Fruit fly (Drosophila melanogaster): ENCODE results near the gene CG12268.

Gene CG12268

DNA sequence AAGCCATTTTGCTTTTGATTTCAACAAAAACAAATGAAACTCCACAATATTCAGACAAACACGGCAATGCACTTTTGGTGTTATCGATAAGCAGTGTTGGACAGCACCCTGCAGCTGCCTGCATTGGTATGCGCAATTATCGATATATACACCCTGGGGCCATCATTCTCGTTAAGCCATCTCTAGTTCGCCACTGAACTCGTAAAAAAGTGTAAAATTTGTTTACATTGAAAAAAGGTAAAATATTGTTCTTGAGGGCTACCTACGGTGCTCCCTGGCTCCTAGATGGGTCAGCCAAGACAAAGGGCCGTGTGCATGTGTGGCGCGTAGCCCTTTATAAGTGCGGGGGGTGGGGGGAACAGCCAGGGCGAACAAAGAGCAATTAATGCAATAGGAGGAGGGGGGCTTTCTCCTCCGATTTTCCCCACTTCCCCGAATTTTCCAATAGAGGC is 38.3 kb upstream of the CG12268 start, which contains the start of the genes CG13603 and CG5902 (continued):
- peak; percentile 47 for TF ChIP-seq Myb (GFP tag; optimal IDR thresholded peaks at IDR 0.05)
- no peak for TF ChIP-seq sima (GFP tag; optimal IDR thresholded peaks at IDR 0.05)
- TF ChIP-seq CG7357 (GFP tag; IDR thresholded peaks at IDR 0.05) = no peak
- peak; percentile 86 for TF ChIP-seq pzg (GFP tag; optimal IDR thresholded peaks at IDR 0.05)
- peak; percentile 29 for TF ChIP-seq CG12236 (GFP tag; optimal IDR thresholded peaks at IDR 0.05)
- no peak for TF ChIP-seq Doc2 (GFP tag; IDR thresholded peaks at IDR 0.05)
- TF ChIP-seq trem (tag; optimal IDR thresholded peaks at IDR 0.05) = peak; percentile 34
- TF ChIP-seq CG14965 (GFP tag; optimal IDR thresholded peaks at IDR 0.05; ENCODE audit: borderline replicate concordance) = no peak
- TF ChIP-seq CG13624 (GFP tag; optimal IDR thresholded peaks at IDR 0.05) = peak; percentile 86
- TF ChIP-seq CG34376 (GFP tag; optimal IDR thresholded peaks at IDR 0.05) = no peak
- peak; percentile 59 for TF ChIP-seq Hsf (GFP tag; optimal IDR thresholded peaks at IDR 0.05)
- TF ChIP-seq CG10462 (GFP tag; optimal IDR thresholded peaks at IDR 0.05) = no peak
- TF ChIP-seq CG17359 (tag; optimal IDR thresholded peaks at IDR 0.05) = peak; percentile 36
- no peak for TF ChIP-seq tup (GFP tag; optimal IDR thresholded peaks at IDR 0.05)
- no peak for TF ChIP-seq ab (GFP tag; optimal IDR thresholded peaks at IDR 0.05)
- no peak for TF ChIP-seq Awh (GFP tag; IDR thresholded peaks at IDR 0.05)
- no peak for TF ChIP-seq Nf-YC (tag; optimal IDR thresholded peaks at IDR 0.05)
- TF ChIP-seq CG4854 (GFP tag; optimal IDR thresholded peaks at IDR 0.05) = peak; percentile 44
- peak; percentile 83 for TF ChIP-seq CHES-1-like (GFP tag; optimal IDR thresholded peaks at IDR 0.05)
- peak in 1 of 2 experiments; percentile 50 for TF ChIP-seq Hr51 (GFP tag; optimal IDR thresholded peaks at IDR 0.05)
- no peak for TF ChIP-seq CG13296 (GFP tag; optimal IDR thresholded peaks at IDR 0.05)
- no peak for TF ChIP-seq Sry-β (GFP tag; optimal IDR thresholded peaks at IDR 0.05)
- no peak for TF ChIP-seq Atf3 (GFP tag; optimal IDR thresholded peaks at IDR 0.05)
- peak; percentile 10 for TF ChIP-seq CG2202 (tag; optimal IDR thresholded peaks at IDR 0.05)
- TF ChIP-seq zen (tag; optimal IDR thresholded peaks at IDR 0.05) = peak; percentile 44
- TF ChIP-seq seq (GFP tag; IDR thresholded peaks at IDR 0.05) = no peak
- no peak for TF ChIP-seq CG18476 (GFP tag; optimal IDR thresholded peaks at IDR 0.05)
- TF ChIP-seq CG9215 (GFP tag; IDR thresholded peaks at IDR 0.05) = 0 out of 2 replicates have a peak, but pooled peaks have one; percentile 13
- TF ChIP-seq CG7987 (GFP tag; optimal IDR thresholded peaks at IDR 0.05) = peak; percentile 34
- 0 out of 2 replicates have a peak, but pooled peaks have one; percentile 44 for TF ChIP-seq Ptx1 (GFP tag; IDR thresholded peaks at IDR 0.05)
- peak; percentile 70 for TF ChIP-seq HmgZ (tag; optimal IDR thresholded peaks at IDR 0.05)
- no peak for TF ChIP-seq B-H2 (GFP tag; optimal IDR thresholded peaks at IDR 0.05)
- TF ChIP-seq HLH54F (GFP tag; optimal IDR thresholded peaks at IDR 0.05) = peak; percentile 63
- peak; percentile 26 for TF ChIP-seq CG5245 (GFP tag; optimal IDR thresholded peaks at IDR 0.05)
- peak; percentile 55 for TF ChIP-seq tna (GFP tag; IDR thresholded peaks at IDR 0.05; ENCODE audit: partially characterized antibody)
- peak; percentile 67 for TF ChIP-seq CG3847 (GFP tag; IDR thresholded peaks at IDR 0.05)
- TF ChIP-seq Elba2 (GFP tag; optimal IDR thresholded peaks at IDR 0.05) = peak; percentile 53
- no peak for TF ChIP-seq CG9817 (tag; optimal IDR thresholded peaks at IDR 0.05)
- no peak for TF ChIP-seq dmrt99B (tag; optimal IDR thresholded peaks at IDR 0.05)
- TF ChIP-seq D19B (GFP tag; optimal IDR thresholded peaks at IDR 0.05) = no peak
- TF ChIP-seq CG11085 (GFP tag; IDR thresholded peaks at IDR 0.05) = no peak
- TF ChIP-seq Gug (GFP tag; IDR thresholded peaks at IDR 0.05) = peak; percentile 44; the same call in 1 of the 4 replicates
- TF ChIP-seq inv (GFP tag; IDR thresholded peaks at IDR 0.05; ENCODE audit: partially characterized antibody) = peak; percentile 59; the same call in 1 of the 2 replicates
- TF ChIP-seq CG3281 (GFP tag; optimal IDR thresholded peaks at IDR 0.05) = no peak
- TF ChIP-seq Neu2 (GFP tag; optimal IDR thresholded peaks at IDR 0.05; ENCODE audit: borderline replicate concordance) = no peak
- TF ChIP-seq CG14441 (GFP tag; IDR thresholded peaks at IDR 0.05) = peak; percentile 30; the same call in 1 of the 2 replicates
- TF ChIP-seq jing (GFP tag; optimal IDR thresholded peaks at IDR 0.05) = no peak
- peak; percentile 56 for TF ChIP-seq chn (GFP tag; optimal IDR thresholded peaks at IDR 0.05)
- TF ChIP-seq CG10431 (GFP tag; optimal IDR thresholded peaks at IDR 0.05) = no peak
- no peak for TF ChIP-seq yki (optimal IDR thresholded peaks at IDR 0.05)
- TF ChIP-seq CG13894 (tag; optimal IDR thresholded peaks at IDR 0.05) = no peak

Data from whole organism, embryonic.